Worm (Caenorhabditis elegans): ENCODE data around the gene fbxa-4.

fbxa-4 gene

DNA sequence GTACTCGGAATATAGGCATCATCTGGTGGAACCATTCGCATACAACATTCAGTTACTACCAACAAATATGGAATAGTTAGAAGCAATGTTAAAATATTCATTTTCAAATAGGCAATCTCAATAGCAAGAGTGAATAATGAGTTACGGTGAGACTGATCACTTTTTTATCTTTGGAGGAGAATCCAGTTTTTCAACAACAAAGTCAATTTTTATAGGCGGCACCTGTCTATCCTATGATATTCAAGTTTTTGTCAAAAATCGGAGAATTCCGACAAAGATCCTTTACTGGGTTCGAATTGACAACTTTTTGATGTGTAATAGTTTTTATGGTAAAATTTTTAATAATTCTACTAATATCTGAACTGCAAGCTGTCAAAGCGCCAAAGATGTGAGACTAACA is 21.5 kb downstream of the fbxa-4 start, which contains the start of gene F16G10.11:
F16G10.11 (minus strand) TSS at position 101 of the 400 bp plus-strand sequence.
- TF ChIP-seq him-1 (tag; optimal IDR thresholded peaks at IDR 0.05), result no peak
- TF ChIP-seq dao-5 (tag; optimal IDR thresholded peaks at IDR 0.05), result no peak
- TF ChIP-seq W03F9.2 (tag; optimal IDR thresholded peaks at IDR 0.05), result no peak

DNA sequence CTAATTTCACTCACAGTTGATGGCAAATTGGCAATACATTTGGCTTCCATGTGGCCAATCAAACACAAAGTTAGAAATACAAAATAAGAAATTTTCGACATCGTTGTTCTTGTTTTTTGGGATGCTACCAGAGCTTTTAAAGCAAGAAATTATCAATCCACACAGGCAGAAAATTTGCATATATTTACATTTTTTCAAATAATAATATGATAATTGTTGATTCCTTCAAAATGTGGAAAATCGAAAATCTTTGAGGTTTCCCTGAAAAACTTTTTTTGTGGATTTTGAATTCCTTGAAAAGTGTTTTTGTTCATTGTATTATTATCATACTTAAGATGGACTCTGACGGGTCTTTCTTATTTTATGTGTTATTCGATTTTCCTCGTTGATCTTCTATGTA is 24.4 kb downstream of the fbxa-4 start, which contains the start of gene F16G10.10:
F16G10.10 (minus strand) TSS at position 101 of the 400 bp plus-strand sequence.
- TF ChIP-seq dao-5 (tag; optimal IDR thresholded peaks at IDR 0.05) (no peak), W03F9.2 (tag; optimal IDR thresholded peaks at IDR 0.05) (no peak), him-1 (tag; optimal IDR thresholded peaks at IDR 0.05) (no peak)

DNA sequence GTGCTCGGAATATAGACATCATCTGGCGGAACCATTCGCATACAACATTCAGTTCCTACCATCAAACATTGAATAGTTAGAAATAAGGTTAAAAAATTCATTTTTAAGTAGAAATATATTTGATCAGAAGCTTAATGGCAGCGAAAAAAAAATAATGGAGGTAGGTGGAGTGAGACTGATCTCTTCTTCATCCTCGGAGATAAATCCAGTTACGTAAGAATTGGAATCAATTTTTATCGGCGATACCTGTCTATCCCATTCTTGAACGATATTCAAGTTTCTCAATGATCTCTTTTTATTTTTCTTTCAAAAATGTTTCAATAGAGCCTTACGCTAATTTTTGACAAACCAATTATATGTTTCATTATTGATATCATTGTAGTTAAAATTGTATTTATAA is 29.8 kb downstream of the fbxa-4 start, which contains the start of gene F16G10.9:
F16G10.9 (minus strand) TSS at position 101 of the 400 bp plus-strand sequence.
- TF ChIP-seq W03F9.2 (tag; optimal IDR thresholded peaks at IDR 0.05), result no peak
- no peak for TF ChIP-seq dao-5 (tag; optimal IDR thresholded peaks at IDR 0.05)
- no peak for TF ChIP-seq him-1 (tag; optimal IDR thresholded peaks at IDR 0.05)

DNA sequence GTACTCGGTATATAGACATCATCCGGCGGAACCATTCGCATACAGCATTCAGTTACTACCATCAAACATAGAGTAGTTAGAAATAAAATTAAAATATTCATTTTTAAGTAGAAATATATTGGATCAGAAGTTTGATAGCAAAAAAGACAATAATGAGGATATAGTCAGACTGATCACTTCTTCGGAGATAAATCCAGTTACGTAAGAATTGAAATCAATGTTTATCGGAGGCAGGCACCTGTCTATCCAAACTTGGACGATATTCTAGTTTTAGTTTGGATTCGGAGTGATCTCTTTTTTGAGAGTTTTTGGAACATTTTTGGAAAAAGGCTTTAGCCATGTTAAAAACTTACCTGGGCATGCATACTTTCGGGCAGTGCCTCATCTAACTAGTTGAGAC is 32.0 kb downstream of the fbxa-4 start, which contains the start of gene F16G10.8:
F16G10.8 (minus strand) TSS at position 101 of the 400 bp plus-strand sequence.
- TF ChIP-seq him-1 (tag; optimal IDR thresholded peaks at IDR 0.05), result no peak
- TF ChIP-seq W03F9.2 (tag; optimal IDR thresholded peaks at IDR 0.05), result no peak
- TF ChIP-seq dao-5 (tag; optimal IDR thresholded peaks at IDR 0.05), result no peak

DNA sequence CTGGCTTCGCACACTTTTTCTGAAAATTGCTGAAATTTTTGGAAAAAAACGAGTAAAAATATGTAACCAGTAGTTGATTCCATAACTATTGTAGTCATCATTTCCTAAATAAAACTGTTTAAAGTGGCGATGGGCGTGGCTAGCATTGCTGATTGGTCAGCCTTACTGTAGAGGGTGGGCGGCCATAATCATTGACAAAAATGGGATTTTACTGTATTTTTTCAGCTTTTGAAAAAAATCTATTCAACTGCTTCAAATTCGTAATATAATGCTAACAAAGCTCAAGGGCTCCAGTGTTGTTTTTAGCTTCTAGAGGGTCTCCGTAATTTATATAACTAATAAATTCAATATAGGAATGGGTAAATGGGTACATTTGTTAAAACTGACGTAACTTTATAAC is 35.2 kb downstream of the fbxa-4 start, which contains the start of gene F16G10.7:
F16G10.7 (minus strand) TSS at position 101 of the 400 bp plus-strand sequence.
- TF ChIP-seq dao-5 (tag; optimal IDR thresholded peaks at IDR 0.05) (no peak), W03F9.2 (tag; optimal IDR thresholded peaks at IDR 0.05) (no peak), him-1 (tag; optimal IDR thresholded peaks at IDR 0.05) (no peak)

DNA sequence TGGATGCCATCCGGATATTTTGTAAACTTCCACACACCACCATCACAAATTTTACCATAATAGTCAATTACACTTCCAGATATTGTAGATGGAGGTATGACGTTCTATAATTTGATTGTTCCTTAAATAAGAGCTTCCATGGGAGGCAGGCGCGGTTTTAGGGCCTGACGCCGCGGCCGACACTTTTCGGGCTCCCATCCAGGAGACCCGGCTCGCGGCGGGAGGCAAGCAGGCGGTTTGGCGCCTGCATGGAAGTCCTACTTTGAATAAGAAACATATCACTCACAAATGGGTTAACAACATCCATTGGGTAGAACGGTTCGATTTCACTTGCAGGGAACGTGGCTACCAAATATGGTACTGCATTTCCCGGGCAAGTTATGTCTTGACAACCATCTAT is 35.7 kb downstream of the fbxa-4 start:
- TF ChIP-seq him-1 (tag; optimal IDR thresholded peaks at IDR 0.05) (no peak), W03F9.2 (tag; optimal IDR thresholded peaks at IDR 0.05) (no peak), dao-5 (tag; optimal IDR thresholded peaks at IDR 0.05) (no peak)

DNA sequence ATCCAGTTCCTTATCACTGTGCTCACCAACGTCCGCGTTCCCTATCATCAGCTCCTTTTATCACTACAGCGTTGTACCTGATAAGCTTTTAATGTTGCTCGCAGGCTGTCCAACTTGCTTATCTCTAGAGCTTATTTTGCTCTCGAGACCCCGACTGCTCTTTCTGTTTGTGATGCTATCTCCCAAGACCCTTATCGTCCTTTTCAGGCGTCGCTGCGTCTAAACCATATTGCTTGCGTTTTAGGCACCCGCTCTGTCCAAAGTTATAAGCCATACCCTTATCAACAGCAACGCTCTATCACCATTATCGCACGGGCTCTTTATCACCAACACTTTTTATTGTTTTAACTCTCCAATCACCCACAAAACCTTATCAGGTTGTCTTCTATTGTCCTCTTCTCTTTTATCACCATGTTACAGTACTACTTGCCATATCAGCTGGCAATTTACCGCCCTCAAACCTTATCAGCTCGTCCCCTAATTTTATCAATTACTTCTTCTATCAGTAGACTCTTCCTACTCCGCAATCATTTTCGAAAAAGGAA is 36.8 kb downstream of the fbxa-4 start:
- no peak for TF ChIP-seq dao-5 (tag; optimal IDR thresholded peaks at IDR 0.05)
- peak; percentile 18 for TF ChIP-seq W03F9.2 (tag; optimal IDR thresholded peaks at IDR 0.05)

DNA sequence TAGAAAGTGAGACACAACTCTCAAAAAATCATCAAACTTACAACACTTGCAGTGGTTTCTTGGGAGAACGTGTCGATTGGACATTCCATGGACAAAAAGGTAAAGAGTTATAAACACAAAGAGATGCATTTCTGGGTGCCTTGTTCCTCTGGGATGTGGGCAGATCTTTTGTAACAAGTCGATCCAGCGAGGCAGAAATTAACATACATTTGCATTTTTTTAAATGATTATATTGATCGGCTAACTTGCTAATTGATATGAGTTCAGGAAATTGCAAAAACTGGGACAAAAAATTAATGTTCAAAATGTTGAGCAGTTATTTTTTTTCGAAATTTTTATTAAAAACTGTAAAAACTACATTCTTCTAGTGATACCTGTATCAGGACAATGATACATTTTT is 37.6 kb downstream of the fbxa-4 start, which contains the start of gene F16G10.6:
F16G10.6 (minus strand) TSS at position 101 of the 400 bp plus-strand sequence.
- no peak for TF ChIP-seq dao-5 (tag; optimal IDR thresholded peaks at IDR 0.05)
- no peak for TF ChIP-seq W03F9.2 (tag; optimal IDR thresholded peaks at IDR 0.05)
- no peak for TF ChIP-seq him-1 (tag; optimal IDR thresholded peaks at IDR 0.05)

DNA sequence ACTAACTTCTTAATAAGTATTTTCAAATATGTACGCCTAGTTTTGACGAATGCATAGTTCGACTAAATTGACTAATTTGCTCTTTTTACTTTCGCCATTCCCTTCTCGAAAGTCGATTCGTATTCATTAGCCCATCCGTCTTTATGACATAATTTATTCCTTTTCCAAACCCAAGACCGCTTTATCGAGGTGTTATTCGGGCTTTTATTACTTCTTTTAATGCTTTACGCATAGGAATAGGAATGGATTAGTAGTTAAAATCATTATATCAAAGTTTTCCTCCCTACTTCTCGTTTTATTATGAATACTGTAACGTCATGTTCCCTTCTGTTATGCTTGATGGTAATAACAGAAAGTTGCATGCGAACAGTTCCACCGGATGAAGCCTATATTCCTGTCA is 40.4 kb downstream of the fbxa-4 start, which contains the start of gene F16G10.2:
F16G10.2 (plus strand) TSS at position 301 of the 400 bp plus-strand sequence.
- TF ChIP-seq dao-5 (tag; optimal IDR thresholded peaks at IDR 0.05) (no peak), him-1 (tag; optimal IDR thresholded peaks at IDR 0.05) (no peak), W03F9.2 (tag; optimal IDR thresholded peaks at IDR 0.05) (no peak)

DNA sequence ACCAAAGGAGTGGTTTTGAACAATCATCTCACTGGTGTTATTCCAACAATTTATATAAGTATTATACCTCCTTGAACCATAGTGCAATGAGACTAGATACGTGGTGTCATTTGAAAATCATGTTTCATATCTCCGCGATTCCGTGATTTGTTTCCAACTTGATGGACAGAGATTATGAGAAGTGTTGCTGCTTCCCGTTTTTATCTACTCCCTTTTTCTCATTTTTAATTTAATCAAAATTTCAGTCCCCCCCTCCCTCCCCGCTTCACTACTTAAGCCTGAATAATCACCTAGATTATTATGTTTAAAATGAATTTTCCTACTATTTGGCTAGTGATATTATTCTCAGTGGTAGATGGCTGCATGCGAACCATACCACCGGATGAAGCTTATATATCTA is 43.2 kb downstream of the fbxa-4 start, which contains the start of gene F16G10.3:
F16G10.3 (plus strand) TSS at position 301 of the 400 bp plus-strand sequence.
- TF ChIP-seq him-1 (tag; optimal IDR thresholded peaks at IDR 0.05) (no peak), dao-5 (tag; optimal IDR thresholded peaks at IDR 0.05) (no peak), W03F9.2 (tag; optimal IDR thresholded peaks at IDR 0.05) (no peak)

DNA sequence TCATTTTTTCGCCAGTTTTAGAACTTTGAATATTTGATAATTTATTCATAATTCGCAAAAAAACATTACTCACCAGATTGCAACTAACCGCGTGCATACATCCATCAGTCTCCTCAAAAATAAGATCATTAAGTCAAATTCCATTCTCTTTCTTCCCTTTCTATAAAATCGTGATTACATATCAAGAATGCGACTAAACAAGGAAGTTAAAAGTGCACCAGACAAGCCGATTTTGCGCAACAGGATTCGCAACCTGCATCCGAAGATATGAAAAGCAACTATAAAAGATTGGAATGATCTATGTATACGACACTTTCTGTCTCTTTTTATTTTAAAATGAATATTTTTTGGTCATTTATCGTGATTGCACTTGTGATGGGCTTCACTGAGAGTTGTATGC is 46.4 kb downstream of the fbxa-4 start, which contains the start of gene hpo-25:
hpo-25 (plus strand) TSS at position 301 of the 400 bp plus-strand sequence.
- TF ChIP-seq W03F9.2 (tag; optimal IDR thresholded peaks at IDR 0.05) (no peak), him-1 (tag; optimal IDR thresholded peaks at IDR 0.05) (no peak), dao-5 (tag; optimal IDR thresholded peaks at IDR 0.05) (no peak)

DNA sequence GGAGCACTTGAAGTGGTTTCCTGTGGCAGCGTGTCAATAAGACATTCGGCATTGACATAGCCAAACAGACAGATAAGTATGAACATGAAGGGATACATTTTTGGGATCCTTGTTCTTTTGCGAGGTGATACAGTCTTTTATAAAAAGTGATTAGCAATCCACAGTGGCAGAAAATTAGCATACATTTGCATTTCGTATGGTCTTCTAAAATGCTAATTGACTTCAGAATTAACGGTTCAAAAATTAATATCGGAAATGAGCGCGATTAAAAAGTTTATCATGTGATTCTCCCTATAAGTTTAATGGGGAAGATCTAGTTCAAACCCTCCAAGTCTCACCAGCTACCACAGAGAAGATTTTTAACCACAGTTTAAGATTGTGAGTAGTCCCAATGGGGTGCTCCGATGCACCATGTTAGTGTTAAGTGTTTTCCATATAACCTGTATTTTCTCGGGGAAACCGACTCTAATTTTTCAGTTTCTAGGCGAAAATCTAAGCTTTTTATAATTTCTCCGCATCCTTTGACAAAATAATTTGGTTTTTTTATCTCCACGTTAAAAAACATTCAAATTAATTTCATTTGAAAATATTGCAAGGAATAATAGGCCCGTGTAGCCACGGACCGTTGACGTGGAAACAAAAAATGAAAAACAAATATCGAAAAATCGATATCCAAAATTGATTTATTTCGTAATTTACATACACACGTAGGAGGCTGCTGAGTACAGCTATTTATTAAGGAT is 48.5 kb downstream of the fbxa-4 start, which contains the start of the genes F43C11.12 and F16G10.5:
F43C11.12 (minus strand) TSS at position 101 of the 743 bp plus-strand sequence.
F16G10.5 (plus strand) TSS at position 693 of the 743 bp plus-strand sequence.
- TF ChIP-seq him-1 (tag; optimal IDR thresholded peaks at IDR 0.05) (no peak), W03F9.2 (tag; optimal IDR thresholded peaks at IDR 0.05) (no peak), dao-5 (tag; optimal IDR thresholded peaks at IDR 0.05) (no peak)
